Fruit fly (Drosophila melanogaster) whole organism, embryonic: Measurements from ENCODE around the gene RhoGAP100F.

Source experiments
- Blimp-1 ChIP-seq: fragments of 200-800 bp; sonication (Bioruptor generic); optimal IDR thresholded peaks from 3 replicates; lab custom pipeline; 2018; ENCODE audit warnings: missing biosample characterization, missing genetic modification characterization, mild to moderate bottlenecking, moderate library complexity, missing genetic modification reagents
- CG10267 ChIP-seq: fragments of 200-800 bp; sonication (Bioruptor generic); optimal IDR thresholded peaks from 2 replicates; lab custom pipeline; 2018; ENCODE audit warnings: missing biosample characterization, mild to moderate bottlenecking, missing genetic modification characterization, moderate library complexity
- CG10654 ChIP-seq: fragments of 200-800 bp; sonication (Bioruptor generic); optimal IDR thresholded peaks from 2 replicates; lab custom pipeline; 2016; ENCODE audit warnings: missing biosample characterization, missing genetic modification characterization
- CG10979 ChIP-seq: fragments of 200-800 bp; sonication (Bioruptor generic); optimal IDR thresholded peaks from 2 replicates; lab custom pipeline; 2018; ENCODE audit warnings: missing biosample characterization, mild to moderate bottlenecking, missing genetic modification characterization, moderate library complexity
- CG12104 ChIP-seq: fragments of 200-800 bp; sonication (Bioruptor generic); optimal IDR thresholded peaks from 3 replicates; lab custom pipeline; 2016; ENCODE audit warnings: missing biosample characterization, missing genetic modification characterization
- CG12391 ChIP-seq: fragments of 200-800 bp; sonication (Bioruptor generic); optimal IDR thresholded peaks from 3 replicates; lab custom pipeline; 2018; ENCODE audit warnings: missing biosample characterization, mild to moderate bottlenecking, missing genetic modification characterization, moderate library complexity
- CG16779 ChIP-seq: fragments of 200-800 bp; sonication (Bioruptor generic); IDR thresholded peaks from 2 replicates; pipeline ENCODE4 v1.3.6; 2022; ENCODE audit warnings: missing biosample characterization, missing genetic modification characterization
- CG17802 ChIP-seq: fragments of 200-800 bp; sonication (Bioruptor generic); optimal IDR thresholded peaks from 2 replicates; lab custom pipeline; 2018; ENCODE audit warnings: missing biosample characterization, mild to moderate bottlenecking, missing genetic modification characterization, moderate library complexity
- CG18262 ChIP-seq: fragments of 200-800 bp; optimal IDR thresholded peaks from 3 replicates; lab custom pipeline; 2019; ENCODE audit warnings: missing biosample characterization, mild to moderate bottlenecking, missing genetic modification characterization, moderate library complexity
- CG18599 ChIP-seq: fragments of 200-800 bp; sonication (Bioruptor generic); optimal IDR thresholded peaks from 3 replicates; lab custom pipeline; 2017; ENCODE audit warnings: missing biosample characterization, missing genetic modification characterization, mild to moderate bottlenecking, moderate library complexity, missing genetic modification reagents
- CG2678 ChIP-seq: fragments of 200-800 bp; sonication (Bioruptor generic); optimal IDR thresholded peaks from 3 replicates; lab custom pipeline; 2019; ENCODE audit warnings: missing biosample characterization, mild to moderate bottlenecking, missing genetic modification characterization, moderate library complexity
- CG30403 ChIP-seq: fragments of 200-800 bp; sonication (Bioruptor generic); optimal IDR thresholded peaks from 3 replicates; lab custom pipeline; 2016; ENCODE audit warnings: missing biosample characterization, missing genetic modification characterization
- CG4424 ChIP-seq: fragments of 200-800 bp; sonication (Bioruptor generic); optimal IDR thresholded peaks from 3 replicates; lab custom pipeline; 2016; ENCODE audit warnings: missing biosample characterization, missing genetic modification characterization
- CG4707 ChIP-seq: fragments of 200-800 bp; sonication (Bioruptor generic); optimal IDR thresholded peaks from 2 replicates; lab custom pipeline; 2018; ENCODE audit warnings: missing biosample characterization, mild to moderate bottlenecking, missing genetic modification characterization, moderate library complexity
- CG6254 ChIP-seq: fragments of 200-800 bp; sonication (Bioruptor generic); optimal IDR thresholded peaks from 3 replicates; lab custom pipeline; 2017; ENCODE audit warnings: mild to moderate bottlenecking, missing biosample characterization, missing genetic modification reagents, missing genetic modification characterization
- CG6689 ChIP-seq: fragments of 200-800 bp; sonication (Bioruptor generic); IDR thresholded peaks from 2 replicates; pipeline ENCODE4 v1.3.6; 2022; ENCODE audit warnings: missing biosample characterization, missing genetic modification characterization
- CG7839 ChIP-seq: fragments of 200-800 bp; sonication (Bioruptor generic); optimal IDR thresholded peaks from 3 replicates; lab custom pipeline; 2018; ENCODE audit warnings: missing biosample characterization, mild to moderate bottlenecking, missing genetic modification characterization, moderate library complexity
- Ets65A ChIP-seq: fragments of 200-800 bp; sonication (Bioruptor generic); peaks from one replicate; lab custom pipeline; 2016; ENCODE audit warnings: missing biosample characterization, missing genetic modification characterization
- Hr51 ChIP-seq, 2 experiments: fragments of 200-800 bp; sonication (Bioruptor generic); optimal IDR thresholded peaks; 2 replicates in 1 of 2; 3 replicates in 1 of 2; lab custom pipeline; 2016 to 2018; ENCODE audit warnings: missing biosample characterization in 2 of 2, missing genetic modification characterization in 2 of 2, mild to moderate bottlenecking in 1 of 2, moderate library complexity in 1 of 2
- PHDP ChIP-seq: fragments of 200-800 bp; sonication (Bioruptor generic); optimal IDR thresholded peaks from 3 replicates; lab custom pipeline; 2018; ENCODE audit warnings: missing biosample characterization, mild to moderate bottlenecking, missing genetic modification characterization, moderate library complexity
- Ptx1 ChIP-seq: fragments of 200-800 bp; sonication (Bioruptor generic); IDR thresholded peaks from 2 replicates; pipeline ENCODE4 v1.3.6; 2022; ENCODE audit warnings: missing biosample characterization, missing genetic modification characterization
- Rx ChIP-seq: fragments of 200-800 bp; sonication (Bioruptor generic); IDR thresholded peaks from 2 replicates; pipeline ENCODE4 v1.3.6; 2022; ENCODE audit warnings: missing biosample characterization, missing genetic modification characterization
- Sox102F ChIP-seq: fragments of 200-800 bp; sonication (Bioruptor generic); optimal IDR thresholded peaks from 2 replicates; lab custom pipeline; 2018; ENCODE audit warnings: missing biosample characterization, mild to moderate bottlenecking, missing genetic modification characterization, moderate library complexity
- Xrp1 ChIP-seq: fragments of 200-800 bp; sonication (Bioruptor generic); IDR thresholded peaks from 2 replicates; pipeline ENCODE4 v1.3.6; 2022; ENCODE audit warnings: missing biosample characterization, missing genetic modification characterization
- ase ChIP-seq: fragments of 200-800 bp; sonication (Bioruptor generic); IDR thresholded peaks from 3 replicates; pipeline ENCODE4 v1.3.6; 2022; ENCODE audit warnings: missing biosample characterization, missing genetic modification characterization
- bowl ChIP-seq: fragments of 200-800 bp; sonication (Bioruptor generic); IDR thresholded peaks from 2 replicates; pipeline ENCODE4 v1.3.6; 2022; ENCODE audit warnings: missing biosample characterization, missing genetic modification characterization
- bsh ChIP-seq, 2 experiments: fragments of 200-800 bp; sonication (Bioruptor generic); optimal IDR thresholded peaks; 2 replicates each; lab custom pipeline; 2017 to 2018; ENCODE audit warnings: mild to moderate bottlenecking in 2 of 2, missing biosample characterization in 2 of 2, missing genetic modification characterization in 2 of 2, moderate library complexity in 1 of 2
- dimm ChIP-seq: fragments of 200-800 bp; sonication (Bioruptor generic); IDR thresholded peaks from 2 replicates; pipeline ENCODE4 v1.3.6; 2022; ENCODE audit warnings: missing biosample characterization, missing genetic modification characterization
- dmrt99B ChIP-seq: fragments of 200-800 bp; sonication (Bioruptor generic); optimal IDR thresholded peaks from 2 replicates; lab custom pipeline; 2018; ENCODE audit warnings: missing biosample characterization, mild to moderate bottlenecking, missing genetic modification characterization, moderate library complexity
- emc ChIP-seq: fragments of 200-800 bp; sonication (Bioruptor generic); optimal IDR thresholded peaks from 2 replicates; lab custom pipeline; 2016; ENCODE audit warnings: missing biosample characterization, missing genetic modification characterization
- ems ChIP-seq: fragments of 200-800 bp; sonication (Bioruptor generic); optimal IDR thresholded peaks from 3 replicates; lab custom pipeline; 2016; ENCODE audit warnings: missing biosample characterization, missing genetic modification characterization
- fru ChIP-seq: fragments of >200 bp; optimal IDR thresholded peaks from 2 replicates; lab custom pipeline; 2017
- gem ChIP-seq: fragments of 200-800 bp; sonication (Bioruptor generic); optimal IDR thresholded peaks from 2 replicates; lab custom pipeline; 2019; ENCODE audit warnings: missing biosample characterization, mild to moderate bottlenecking, missing genetic modification characterization, moderate library complexity
- grau ChIP-seq: fragments of 200-800 bp; optimal IDR thresholded peaks from 3 replicates; lab custom pipeline; 2019; ENCODE audit warnings: missing biosample characterization, mild to moderate bottlenecking, missing genetic modification characterization, moderate library complexity
- insv ChIP-seq, 2 experiments: fragments of 200-800 bp; sonication (Bioruptor generic); optimal IDR thresholded peaks; 3 replicates each; lab custom pipeline; 2016 to 2018; ENCODE audit warnings: missing biosample characterization in 2 of 2, missing genetic modification characterization in 2 of 2
- lmd ChIP-seq: fragments of 200-800 bp; sonication (Bioruptor generic); IDR thresholded peaks from 2 replicates; pipeline ENCODE4 v1.3.6; 2022; ENCODE audit warnings: missing biosample characterization, missing genetic modification characterization
- mam ChIP-seq: fragments of 200-800 bp; sonication (Bioruptor generic); optimal IDR thresholded peaks from 3 replicates; lab custom pipeline; 2016; ENCODE audit warnings: missing biosample characterization, missing genetic modification characterization
- odd ChIP-seq: fragments of 200-800 bp; sonication (Bioruptor generic); optimal IDR thresholded peaks from 2 replicates; lab custom pipeline; 2017; ENCODE audit warnings: missing biosample characterization, mild to moderate bottlenecking, missing genetic modification characterization
- phol ChIP-seq: fragments of 200-800 bp; sonication (Bioruptor generic); optimal IDR thresholded peaks from 3 replicates; lab custom pipeline; 2018; ENCODE audit warnings: missing biosample characterization, mild to moderate bottlenecking, missing genetic modification characterization, moderate library complexity
- prd ChIP-seq, 3 experiments: fragments of >200 bp in 2 of 3; fragments of 200-800 bp in 1 of 3; sonication (Bioruptor generic) in 1 of 3; optimal IDR thresholded peaks in 2 of 3; IDR thresholded peaks in 1 of 3; 2 replicates in 2 of 3; 3 replicates in 1 of 3; pipeline versions ENCODE4 v1.3.6 to Lab custom; 2017 to 2022; ENCODE audit warnings: missing biosample characterization in 1 of 3, missing genetic modification characterization in 1 of 3
- rib ChIP-seq: fragments of 200-800 bp; sonication (Bioruptor generic); IDR thresholded peaks from 2 replicates; pipeline ENCODE4 v1.3.6; 2022; ENCODE audit warnings: missing biosample characterization, missing genetic modification characterization
- row ChIP-seq: fragments of 200-800 bp; sonication (Bioruptor generic); IDR thresholded peaks from 3 replicates; pipeline ENCODE4 v1.3.6; 2022; ENCODE audit warnings: missing biosample characterization, missing genetic modification characterization
- run ChIP-seq: fragments of 200-800 bp; sonication (Bioruptor generic); optimal IDR thresholded peaks from 3 replicates; lab custom pipeline; 2018; ENCODE audit warnings: missing biosample characterization, mild to moderate bottlenecking, missing genetic modification characterization
- sc ChIP-seq, 3 experiments: fragments of >200 bp in 2 of 3; fragments of 200-800 bp in 1 of 3; sonication (Bioruptor generic) in 1 of 3; optimal IDR thresholded peaks; 2 replicates in 2 of 3; 3 replicates in 1 of 3; lab custom pipeline; 2017; ENCODE audit warnings: mild to moderate bottlenecking in 1 of 3, missing biosample characterization in 1 of 3, missing genetic modification characterization in 1 of 3, missing genetic modification reagents in 1 of 3
- slbo ChIP-seq: fragments of 200-800 bp; sonication (Bioruptor generic); IDR thresholded peaks from 2 replicates; pipeline ENCODE4 v1.3.6; 2022; ENCODE audit warnings: missing biosample characterization, missing genetic modification characterization
- stc ChIP-seq: fragments of 200-800 bp; sonication (Bioruptor generic); IDR thresholded peaks from 2 replicates; pipeline ENCODE4 v1.3.6; 2022; ENCODE audit warnings: missing biosample characterization, missing genetic modification characterization
- toy ChIP-seq: fragments of 200-800 bp; sonication (Bioruptor generic); IDR thresholded peaks from 2 replicates; pipeline ENCODE4 v1.3.6; 2022; ENCODE audit warnings: missing biosample characterization, missing genetic modification characterization
- zfh1 ChIP-seq: fragments of 200-800 bp; sonication (Bioruptor generic); IDR thresholded peaks from 3 replicates; pipeline ENCODE4 v1.3.6; 2022; ENCODE audit warnings: missing biosample characterization, missing genetic modification characterization

The RhoGAP100F gene

dm6 chr3R:31882600-31882999 is 70.2 kb downstream of the RhoGAP100F start (continued):
- TF ChIP-seq gem (tag; lab: Kevin White, UChicago), result peak; percentile 35
- 0 out of 3 replicates have a peak, but pooled peaks have one; percentile 22 for TF ChIP-seq zfh1 (GFP tag; lab: Robert Waterston, UW)

- TF ChIP-seq dmrt99B, result peak; percentile 31
- peak; percentile 30 for TF ChIP-seq phol
- TF ChIP-seq toy, result no peak
- peak; percentile 2 for TF ChIP-seq PHDP (tag; lab: Kevin White, UChicago)
- TF ChIP-seq rib (GFP tag; lab: Robert Waterston, UW), result no peak
- TF ChIP-seq bsh (GFP tag; optimal IDR thresholded peaks at IDR 0.05; lab: Kevin White, UChicago), result peak in 1 of 2 experiments; percentile 41
- TF ChIP-seq CG6254, result peak; percentile 5
- peak; percentile 14 for TF ChIP-seq CG12391 (tag; lab: Kevin White, UChicago)
- no peak for TF ChIP-seq insv (GFP tag; optimal IDR thresholded peaks at IDR 0.05; lab: Kevin White, UChicago)
- TF ChIP-seq fru, result no peak
- TF ChIP-seq bowl, result no peak
- TF ChIP-seq CG16779 (GFP tag; lab: Robert Waterston, UW), result no peak
- TF ChIP-seq Sox102F, result peak; percentile 14
- TF ChIP-seq Ptx1 (GFP tag; lab: Robert Waterston, UW), result no peak
- peak; percentile 41 for TF ChIP-seq CG18262 (tag; lab: Kevin White, UChicago)
- TF ChIP-seq row (GFP tag; lab: Robert Waterston, UW), result peak; percentile 37; the same call in 2 of the 3 replicates
- TF ChIP-seq Ets65A (GFP tag; lab: Kevin White, UChicago), result no peak
- TF ChIP-seq ase (GFP tag; lab: Robert Waterston, UW), result no peak
- TF ChIP-seq Hr51 (GFP tag; optimal IDR thresholded peaks at IDR 0.05; lab: Kevin White, UChicago), result peak in 1 of 2 experiments; percentile 19
- peak; percentile 28; the same call in 1 of the 2 replicates for TF ChIP-seq lmd (GFP tag; lab: Robert Waterston, UW)
- no peak for TF ChIP-seq dimm (GFP tag; lab: Robert Waterston, UW)
- peak; percentile 10 for TF ChIP-seq grau (tag; lab: Kevin White, UChicago)
- peak; percentile 32 for TF ChIP-seq Blimp-1 (GFP tag; lab: Kevin White, UChicago)
- no peak for TF ChIP-seq odd (GFP tag; lab: Kevin White, UChicago)
- peak; percentile 52 for TF ChIP-seq CG10979 (tag; lab: Kevin White, UChicago)
- no peak for TF ChIP-seq Rx (GFP tag; lab: Robert Waterston, UW)
- TF ChIP-seq emc (GFP tag; lab: Kevin White, UChicago), result no peak
- peak; percentile 12 for TF ChIP-seq CG7839 (tag; lab: Kevin White, UChicago)
- no peak for TF ChIP-seq CG12104
- no peak for TF ChIP-seq CG4707 (GFP tag; lab: Kevin White, UChicago)
- TF ChIP-seq CG4424, result peak; percentile 12
- TF ChIP-seq CG17802 (tag; lab: Kevin White, UChicago), result no peak
- peak; percentile 60 for TF ChIP-seq Xrp1 (GFP tag; lab: Robert Waterston, UW)
- TF ChIP-seq CG6689 (GFP tag; lab: Robert Waterston, UW), result 0 out of 2 replicates have a peak, but pooled peaks have one; percentile 15
- TF ChIP-seq sc (optimal IDR thresholded peaks at IDR 0.05; lab: Kevin White, UChicago), result no peak
- no peak for TF ChIP-seq sc (GFP tag; optimal IDR thresholded peaks at IDR 0.05; lab: Kevin White, UChicago)
- peak; percentile 28 for TF ChIP-seq CG10267
- peak; percentile 8 for TF ChIP-seq CG30403 (GFP tag; lab: Kevin White, UChicago)
- TF ChIP-seq CG2678 (tag; lab: Kevin White, UChicago), result peak; percentile 50
- TF ChIP-seq slbo (GFP tag; lab: Robert Waterston, UW), result no peak
- no peak for TF ChIP-seq ems (GFP tag; lab: Kevin White, UChicago)
- TF ChIP-seq mam (GFP tag; lab: Kevin White, UChicago), result no peak
- peak; percentile 25 for TF ChIP-seq CG18599 (GFP tag; lab: Kevin White, UChicago)
- no peak for TF ChIP-seq CG10654 (GFP tag; lab: Kevin White, UChicago)
- TF ChIP-seq run (tag; lab: Kevin White, UChicago), result peak; percentile 21
- peak; percentile 40; the same call in 1 of the 2 replicates for TF ChIP-seq stc (GFP tag; lab: Robert Waterston, UW)
- no peak for TF ChIP-seq prd (optimal IDR thresholded peaks at IDR 0.05; lab: Kevin White, UChicago)
- TF ChIP-seq prd (GFP tag; IDR thresholded peaks at IDR 0.05; lab: Robert Waterston, UW), result peak; percentile 7; the same call in 1 of the 3 replicates
Measured at dm6 chr3R:31884752-31885151, 72.3 kb downstream of the RhoGAP100F start.
